Worm (Caenorhabditis elegans): ENCODE measurements around the gene pmt-2.
A peak's percentile ranks its signal among the peaks of the same experiment; 100 is the strongest.

The pmt-2 gene

ce11 chrV:4642691-4643090, 14.3 kb downstream of the pmt-2 start, which contains the start of gene soc-1:
TSS of gene soc-1 (plus strand) at chrV:4642952.
- no peak for TF ChIP-seq ceh-30 (tag; optimal IDR thresholded peaks at IDR 0.05)
- no peak for TF ChIP-seq ceh-6 (GFP tag; optimal IDR thresholded peaks at IDR 0.05)

ce11 chrV:4647279-4647819, 19.0 kb downstream of the pmt-2 start:
- no peak for TF ChIP-seq ceh-14 (tag; optimal IDR thresholded peaks at IDR 0.05)
- no peak for TF ChIP-seq ref-2 (tag; optimal IDR thresholded peaks at IDR 0.05)
- no peak for TF ChIP-seq ceh-34 (tag; optimal IDR thresholded peaks at IDR 0.05)
- no peak for TF ChIP-seq elt-2 (tag; optimal IDR thresholded peaks at IDR 0.05)
- no peak for TF ChIP-seq ceh-19 (GFP tag; optimal IDR thresholded peaks at IDR 0.05)
- TF ChIP-seq fax-1 (tag; optimal IDR thresholded peaks at IDR 0.05), result no peak
- TF ChIP-seq ceh-31 (tag; optimal IDR thresholded peaks at IDR 0.05), result no peak
- no peak for TF ChIP-seq unc-55 (GFP tag; optimal IDR thresholded peaks at IDR 0.05)
- no peak for TF ChIP-seq F13H6.1 (tag; optimal IDR thresholded peaks at IDR 0.05)
- TF ChIP-seq pha-2 (tag; optimal IDR thresholded peaks at IDR 0.05), result no peak
- TF ChIP-seq lin-11 (tag; optimal IDR thresholded peaks at IDR 0.05), result no peak
- TF ChIP-seq hlh-13 (GFP tag; optimal IDR thresholded peaks at IDR 0.05), result no peak
- TF ChIP-seq npax-4 (tag; optimal IDR thresholded peaks at IDR 0.05), result no peak
- TF ChIP-seq gmeb-2 (tag; optimal IDR thresholded peaks at IDR 0.05), result no peak
- TF ChIP-seq hlh-8 (tag; optimal IDR thresholded peaks at IDR 0.05), result no peak
- no peak for TF ChIP-seq ceh-22 (tag; optimal IDR thresholded peaks at IDR 0.05)
- TF ChIP-seq eyg-1 (tag; optimal IDR thresholded peaks at IDR 0.05), result no peak

DNA sequence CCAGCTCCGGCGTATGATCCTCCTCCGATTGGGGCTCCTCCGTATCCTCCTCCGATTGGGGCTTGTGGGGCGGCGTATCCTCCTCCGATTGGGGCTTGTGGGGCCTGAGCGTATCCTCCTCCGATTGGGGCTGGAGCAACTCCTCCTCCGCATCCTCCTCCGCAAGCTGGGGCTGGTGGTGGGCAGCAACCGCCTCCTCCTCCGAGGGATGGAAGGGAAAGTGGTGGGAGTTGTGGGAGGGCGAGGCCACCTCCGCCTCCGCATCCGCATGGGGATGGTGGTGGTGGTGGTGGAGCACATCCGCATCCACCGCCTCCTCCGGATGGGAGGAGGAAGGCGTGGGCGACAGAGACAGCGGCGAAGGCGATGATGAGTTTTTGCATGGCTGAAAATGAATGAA, 19.5 kb downstream of the pmt-2 start, which contains the start of gene F41F3.3:
Gene F41F3.3 (minus strand): TSS at position 383 of the 400 bp plus-strand sequence.
- peak; percentile 32 for TF ChIP-seq ceh-6 (GFP tag; optimal IDR thresholded peaks at IDR 0.05)
- peak; percentile 93 for TF ChIP-seq T23F11.4 (GFP tag; optimal IDR thresholded peaks at IDR 0.05)
- peak; percentile 1 for TF ChIP-seq lin-11 (tag; optimal IDR thresholded peaks at IDR 0.05)
- peak; percentile 70 for TF ChIP-seq ztf-16 (tag; optimal IDR thresholded peaks at IDR 0.05)
- 0 out of 2 replicates have a peak, but pooled peaks have one; percentile 29 for TF ChIP-seq ceh-45 (GFP tag; IDR thresholded peaks at IDR 0.05)
- no peak for TF ChIP-seq ama-1 (optimal IDR thresholded peaks at IDR 0.05)
- TF ChIP-seq F13H6.1 (tag; optimal IDR thresholded peaks at IDR 0.05), result peak; percentile 49
- TF ChIP-seq ceh-14 (tag; optimal IDR thresholded peaks at IDR 0.05), result peak; percentile 29
- TF ChIP-seq ref-2 (tag; optimal IDR thresholded peaks at IDR 0.05), result peak; percentile 50
- TF ChIP-seq dmd-4 (tag; optimal IDR thresholded peaks at IDR 0.05; ENCODE audit: borderline replicate concordance), result peak; percentile 25
- TF ChIP-seq fkh-6 (tag; optimal IDR thresholded peaks at IDR 0.05), result no peak
- no peak for TF ChIP-seq hlh-15 (tag; optimal IDR thresholded peaks at IDR 0.05)
- TF ChIP-seq pha-4 (tag; optimal IDR thresholded peaks at IDR 0.05), result no peak
- peak; percentile 67 for TF ChIP-seq mec-3 (tag; optimal IDR thresholded peaks at IDR 0.05; ENCODE audit: borderline replicate concordance)
- TF ChIP-seq ceh-2 (tag; optimal IDR thresholded peaks at IDR 0.05), result peak; percentile 24
- TF ChIP-seq ceh-31 (tag; optimal IDR thresholded peaks at IDR 0.05), result peak; percentile 21
- TF ChIP-seq K02D7.2 (tag; optimal IDR thresholded peaks at IDR 0.05), result peak; percentile 15
- peak; percentile 42 for TF ChIP-seq madf-2 (tag; optimal IDR thresholded peaks at IDR 0.05)
- TF ChIP-seq syd-9 (tag; optimal IDR thresholded peaks at IDR 0.05), result no peak
- TF ChIP-seq ceh-22 (tag; optimal IDR thresholded peaks at IDR 0.05), result no peak
- TF ChIP-seq lim-6 (tag; optimal IDR thresholded peaks at IDR 0.05), result no peak
- peak; percentile 43 for TF ChIP-seq sox-4 (tag; optimal IDR thresholded peaks at IDR 0.05)
- peak; percentile 24 for TF ChIP-seq gmeb-2 (tag; optimal IDR thresholded peaks at IDR 0.05)
- TF ChIP-seq unc-55 (GFP tag; optimal IDR thresholded peaks at IDR 0.05), result no peak
- no peak for TF ChIP-seq sdc-2 (tag; optimal IDR thresholded peaks at IDR 0.05)
- TF ChIP-seq ceh-34 (tag; optimal IDR thresholded peaks at IDR 0.05), result no peak

ce11 chrV:4648527-4648926, 20.1 kb downstream of the pmt-2 start, which contains the start of gene F41F3.8:
TSS of gene F41F3.8 (plus strand) at chrV:4648827.
- TF ChIP-seq npax-4 (tag; optimal IDR thresholded peaks at IDR 0.05) (no peak), unc-55 (GFP tag; optimal IDR thresholded peaks at IDR 0.05) (no peak), unc-86 (tag; optimal IDR thresholded peaks at IDR 0.05) (no peak), hlh-13 (GFP tag; optimal IDR thresholded peaks at IDR 0.05) (no peak), rnt-1 (tag; optimal IDR thresholded peaks at IDR 0.05) (no peak), ahr-1 (tag; optimal IDR thresholded peaks at IDR 0.05) (no peak), C38D4.7 (GFP tag; optimal IDR thresholded peaks at IDR 0.05) (no peak), elt-4 (tag; optimal IDR thresholded peaks at IDR 0.05) (no peak), nhr-232 (tag; optimal IDR thresholded peaks at IDR 0.05) (no peak), sdc-2 (tag; optimal IDR thresholded peaks at IDR 0.05) (no peak), ceh-18 (tag; optimal IDR thresholded peaks at IDR 0.05) (no peak), ceh-30 (tag; optimal IDR thresholded peaks at IDR 0.05) (no peak), fax-1 (tag; optimal IDR thresholded peaks at IDR 0.05) (no peak), ceh-48 (tag; optimal IDR thresholded peaks at IDR 0.05) (no peak)
